Fruit fly (Drosophila melanogaster): ENCODE results near the gene CG4375.
A peak's percentile ranks its signal among the peaks of the same experiment; 100 is the strongest.

Gene CG4375

DNA sequence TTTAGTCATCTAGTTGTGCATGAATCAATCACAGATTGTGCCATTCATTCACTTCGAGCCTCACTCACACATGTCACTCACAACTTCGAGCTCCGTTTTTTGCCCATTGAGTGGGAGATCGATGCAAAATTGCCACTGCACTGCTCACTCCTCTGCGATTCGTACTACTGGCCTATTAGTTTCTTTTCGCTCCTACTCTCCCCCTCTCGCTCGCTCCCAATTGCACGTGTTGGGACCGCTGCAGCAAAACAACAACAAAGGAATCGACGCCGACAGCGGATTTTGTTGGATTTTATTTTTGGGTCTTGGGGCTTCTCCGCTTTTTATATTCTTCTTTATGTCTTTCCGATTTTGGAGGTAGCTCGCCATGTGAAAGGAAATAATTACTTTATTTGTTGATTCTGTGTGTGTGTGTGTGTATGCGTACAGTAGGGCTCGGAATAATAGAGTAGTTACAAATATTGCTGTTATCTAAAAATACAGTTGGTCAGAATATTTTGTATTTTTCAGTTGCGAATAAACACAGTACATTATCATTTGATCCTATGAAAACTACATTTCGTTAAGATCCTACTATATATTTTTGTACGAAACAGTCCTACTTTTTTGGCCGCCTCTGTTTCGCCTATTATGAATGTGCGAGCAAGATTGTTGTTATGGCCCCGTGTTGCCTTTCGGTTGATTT, 47.6 kb upstream of the CG4375 start (continued):
- TF ChIP-seq prd (optimal IDR thresholded peaks at IDR 0.05) (no peak), prd (GFP tag; IDR thresholded peaks at IDR 0.05) (peak; percentile 85), pnt (GFP tag; optimal IDR thresholded peaks at IDR 0.05) (peak; percentile 67), CG30403 (GFP tag; optimal IDR thresholded peaks at IDR 0.05) (peak; percentile 82), jing (GFP tag; optimal IDR thresholded peaks at IDR 0.05) (peak; percentile 77), PHDP (tag; optimal IDR thresholded peaks at IDR 0.05) (peak; percentile 89), dpn (GFP tag; optimal IDR thresholded peaks at IDR 0.05) (peak; percentile 69 to 78), TFAM (GFP tag; optimal IDR thresholded peaks at IDR 0.05) (no peak), rib (GFP tag; IDR thresholded peaks at IDR 0.05) (peak; percentile 15; the same call in 1 of the 2 replicates), jigr1 (GFP tag; IDR thresholded peaks at IDR 0.05) (no peak), CG11456 (GFP tag; IDR thresholded peaks at IDR 0.05) (peak; percentile 67; the same call in 1 of the 3 replicates), CG1832 (GFP tag; optimal IDR thresholded peaks at IDR 0.05) (peak; percentile 37), CG12071 (GFP tag; optimal IDR thresholded peaks at IDR 0.05) (peak; percentile 75), dan (GFP tag; IDR thresholded peaks at IDR 0.05) (0 out of 2 replicates have a peak, but pooled peaks have one; percentile 5), crc (GFP tag; optimal IDR thresholded peaks at IDR 0.05) (peak; percentile 56), CG1233 (GFP tag; optimal IDR thresholded peaks at IDR 0.05) (peak; percentile 66), hb (GFP tag; IDR thresholded peaks at IDR 0.05; ENCODE audit: partially characterized antibody) (no peak), CG3838 (GFP tag; optimal IDR thresholded peaks at IDR 0.05) (peak; percentile 27), sna (GFP tag; IDR thresholded peaks at IDR 0.05; ENCODE audit: partially characterized antibody) (no peak), cwo (GFP tag; optimal IDR thresholded peaks at IDR 0.05) (peak; percentile 59), CG10431 (GFP tag; optimal IDR thresholded peaks at IDR 0.05) (peak; percentile 40), CG9797 (GFP tag; optimal IDR thresholded peaks at IDR 0.05) (no peak), nmo (GFP tag; optimal IDR thresholded peaks at IDR 0.05) (peak; percentile 91), dmrt11E (tag; optimal IDR thresholded peaks at IDR 0.05) (peak; percentile 90), Myb (GFP tag; optimal IDR thresholded peaks at IDR 0.05) (peak; percentile 48), Drgx (GFP tag; IDR thresholded peaks at IDR 0.05) (peak; percentile 57; the same call in 1 of the 2 replicates), stwl (tag; optimal IDR thresholded peaks at IDR 0.05) (peak; percentile 14), CG31388 (GFP tag; optimal IDR thresholded peaks at IDR 0.05) (no peak), CG17359 (tag; optimal IDR thresholded peaks at IDR 0.05) (peak; percentile 86), gem (tag; optimal IDR thresholded peaks at IDR 0.05) (peak; percentile 93), nom (GFP tag; optimal IDR thresholded peaks at IDR 0.05) (no peak), schlank (tag; optimal IDR thresholded peaks at IDR 0.05) (peak; percentile 38), insv (GFP tag; optimal IDR thresholded peaks at IDR 0.05) (no peak), pho (GFP tag; optimal IDR thresholded peaks at IDR 0.05) (peak; percentile 55), CG2875 (GFP tag; optimal IDR thresholded peaks at IDR 0.05) (peak; percentile 87), CG34224 (GFP tag; IDR thresholded peaks at IDR 0.05; ENCODE audit: partially characterized antibody) (no peak), Dll (GFP tag; IDR thresholded peaks at IDR 0.05; ENCODE audit: partially characterized antibody) (no peak), z (GFP tag; IDR thresholded peaks at IDR 0.05) (peak; percentile 58; the same call in 1 of the 3 replicates), bowl (GFP tag; IDR thresholded peaks at IDR 0.05) (no peak), CG10209 (GFP tag; optimal IDR thresholded peaks at IDR 0.05) (peak; percentile 75), D19A (tag; optimal IDR thresholded peaks at IDR 0.05) (peak; percentile 87), NFAT (GFP tag; IDR thresholded peaks at IDR 0.05) (no peak), Ets97D (GFP tag; optimal IDR thresholded peaks at IDR 0.05) (peak; percentile 21), Jarid2 (GFP tag; optimal IDR thresholded peaks at IDR 0.05) (peak; percentile 42), CG8765 (GFP tag; IDR thresholded peaks at IDR 0.05) (no peak; the same call in 1 of the 2 replicates), crp (GFP tag; optimal IDR thresholded peaks at IDR 0.05) (peak in 1 of 2 experiments; percentile 11), HLH54F (GFP tag; optimal IDR thresholded peaks at IDR 0.05) (peak; percentile 40), CG16863 (GFP tag; optimal IDR thresholded peaks at IDR 0.05) (peak; percentile 72), emc (GFP tag; optimal IDR thresholded peaks at IDR 0.05) (no peak)

Measured in whole organism, embryonic.